Worm (Caenorhabditis elegans): Measurements from ENCODE around the gene rbc-2.

rbc-2 gene

DNA sequence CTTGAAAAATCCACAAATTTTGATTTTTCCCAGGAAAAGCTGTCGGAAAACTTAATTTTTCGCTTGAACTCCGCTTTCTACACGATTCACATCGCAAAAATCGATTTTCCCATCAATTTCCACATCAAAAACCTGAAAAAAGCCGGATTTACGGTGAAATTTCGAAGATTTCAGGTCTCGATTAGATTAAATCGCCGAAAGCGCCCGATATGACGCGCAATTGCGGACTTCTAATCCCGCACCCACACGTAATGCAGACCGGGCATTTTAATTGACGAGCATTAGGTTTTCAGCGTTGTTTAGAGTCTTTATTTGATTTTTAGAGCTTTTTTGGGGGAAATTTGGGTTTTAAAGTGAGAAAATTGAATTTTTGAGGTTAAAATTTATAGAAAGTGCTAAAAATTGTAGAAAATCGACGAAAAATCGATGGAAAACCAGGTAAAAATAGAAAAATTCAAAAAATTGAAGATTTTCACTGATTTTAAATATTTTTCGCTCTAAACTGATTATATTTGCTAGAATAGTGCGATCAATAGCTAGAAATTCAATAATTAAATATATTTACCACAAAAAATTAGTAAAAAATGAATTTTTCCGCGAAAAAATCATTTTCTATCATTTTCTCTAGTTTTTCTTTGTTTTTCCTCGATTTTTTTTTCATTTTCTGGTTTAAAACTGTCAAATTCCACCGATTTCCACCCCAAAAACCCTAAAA is 41.3 kb downstream of the rbc-2 start, which contains the start of gene Y54F10AL.1:
Y54F10AL.1 (plus strand) TSS at position 665 of the 715 bp plus-strand sequence.
- no peak for TF ChIP-seq snpc-4 (GFP tag; optimal IDR thresholded peaks at IDR 0.05)
- peak in 1 of 4 experiments; percentile 38 for TF ChIP-seq snpc-4 (tag; optimal IDR thresholded peaks at IDR 0.05)
- 0 out of 2 replicates have a peak, but pooled peaks have one; percentile 40 for TF ChIP-seq ekl-4 (GFP tag; IDR thresholded peaks at IDR 0.05)
- no peak for TF ChIP-seq ztf-25 (GFP tag; IDR thresholded peaks at IDR 0.05)
- no peak for TF ChIP-seq atf-7 (tag; optimal IDR thresholded peaks at IDR 0.05)
- TF ChIP-seq Y53G8AR.9 (GFP tag; conservative IDR thresholded peaks at IDR 0.05), result no peak
- no peak for TF ChIP-seq unc-130 (GFP tag; optimal IDR thresholded peaks at IDR 0.05)
- no peak for TF ChIP-seq B0035.1 (tag; optimal IDR thresholded peaks at IDR 0.05)
- TF ChIP-seq snpc-3.4 (tag; optimal IDR thresholded peaks at IDR 0.05), result no peak
- no peak for TF ChIP-seq nhr-27 (tag; optimal IDR thresholded peaks at IDR 0.05)
- peak; percentile 45; the same call in 1 of the 2 replicates for TF ChIP-seq madf-6 (GFP tag; IDR thresholded peaks at IDR 0.05)
- TF ChIP-seq C06A6.2 (GFP tag; conservative IDR thresholded peaks at IDR 0.05), result no peak
- TF ChIP-seq F33H1.4 (GFP tag; IDR thresholded peaks at IDR 0.05), result peak; percentile 50
- TF ChIP-seq mxl-1 (tag; optimal IDR thresholded peaks at IDR 0.05), result no peak
- no peak for TF ChIP-seq hrde-1 (tag; optimal IDR thresholded peaks at IDR 0.05; ENCODE audit: borderline replicate concordance)
- no peak for TF ChIP-seq snpc-1.1 (tag; optimal IDR thresholded peaks at IDR 0.05; ENCODE audit: insufficient read depth)
- no peak for TF ChIP-seq C17E4.6 (GFP tag; IDR thresholded peaks at IDR 0.05)
- no peak for TF ChIP-seq lin-54 (GFP tag; optimal IDR thresholded peaks at IDR 0.05)
- 0 out of 2 replicates have a peak, but pooled peaks have one; percentile 36 for TF ChIP-seq attf-3 (GFP tag; conservative IDR thresholded peaks at IDR 0.05)
- no peak for TF ChIP-seq ceh-27 (GFP tag; optimal IDR thresholded peaks at IDR 0.05)
- peak; percentile 6 for TF ChIP-seq efl-1 (GFP tag; optimal IDR thresholded peaks at IDR 0.05)
- TF ChIP-seq ceh-79 (tag; optimal IDR thresholded peaks at IDR 0.05), result no peak
- no peak for TF ChIP-seq hlh-26 (GFP tag; conservative IDR thresholded peaks at IDR 0.05)
- TF ChIP-seq mcd-1 (GFP tag; IDR thresholded peaks at IDR 0.05), result peak; percentile 35; the same call in 1 of the 2 replicates
- peak; percentile 23 for TF ChIP-seq lsl-1 (GFP tag; optimal IDR thresholded peaks at IDR 0.05)

DNA sequence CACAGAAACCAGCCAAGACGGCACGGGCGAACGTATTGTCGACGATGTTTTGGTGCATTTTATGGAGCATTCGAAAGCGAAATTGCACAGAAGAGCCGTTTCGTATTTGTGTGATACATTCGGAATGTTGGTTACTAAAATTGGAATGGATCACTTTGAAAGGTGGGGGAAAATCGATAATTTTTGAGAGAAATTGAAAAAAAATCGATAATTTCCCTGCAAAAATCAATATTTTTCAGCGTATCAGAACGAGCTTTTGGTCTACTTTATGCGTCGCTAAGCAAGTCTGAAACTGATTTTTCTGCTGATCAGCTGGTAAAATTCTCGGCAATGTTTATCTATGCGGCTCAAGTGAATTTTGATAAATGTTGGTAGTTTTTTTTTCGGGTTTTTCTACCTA is 45.7 kb downstream of the rbc-2 start:
- TF ChIP-seq attf-3 (GFP tag; conservative IDR thresholded peaks at IDR 0.05), result no peak
- no peak for TF ChIP-seq F22D6.2 (tag; optimal IDR thresholded peaks at IDR 0.05)
- no peak for TF ChIP-seq hrde-1 (tag; optimal IDR thresholded peaks at IDR 0.05; ENCODE audit: borderline replicate concordance)
- no peak for TF ChIP-seq madf-10 (tag; optimal IDR thresholded peaks at IDR 0.05)
- TF ChIP-seq lsy-27 (tag; optimal IDR thresholded peaks at IDR 0.05; ENCODE audit: borderline replicate concordance, insufficient read depth), result no peak
- no peak for TF ChIP-seq nhr-90 (tag; optimal IDR thresholded peaks at IDR 0.05)
- TF ChIP-seq ztf-28 (GFP tag; IDR thresholded peaks at IDR 0.05), result no peak
- TF ChIP-seq fkh-3 (tag; optimal IDR thresholded peaks at IDR 0.05), result no peak
- no peak for TF ChIP-seq B0019.2 (GFP tag; conservative IDR thresholded peaks at IDR 0.05)
- TF ChIP-seq pbrm-1 (GFP tag; IDR thresholded peaks at IDR 0.05), result no peak
- no peak for TF ChIP-seq egl-18 (GFP tag; IDR thresholded peaks at IDR 0.05)
- TF ChIP-seq repo-1 (tag; optimal IDR thresholded peaks at IDR 0.05), result no peak
- no peak for TF ChIP-seq lin-40 (tag; optimal IDR thresholded peaks at IDR 0.05)
- TF ChIP-seq chd-7 (tag; optimal IDR thresholded peaks at IDR 0.05), result no peak
- no peak for TF ChIP-seq hlh-26 (GFP tag; conservative IDR thresholded peaks at IDR 0.05)
- TF ChIP-seq lir-1 (GFP tag; conservative IDR thresholded peaks at IDR 0.05), result no peak
